Worm (Caenorhabditis elegans): Measurements from ENCODE around the gene F46H5.11.

ce11 chrX:7233127-7234073, 38.5 kb downstream of the F46H5.11 start:
- TF ChIP-seq nhr-90 (tag; optimal IDR thresholded peaks at IDR 0.05) (no peak), snpc-4 (GFP tag; optimal IDR thresholded peaks at IDR 0.05) (no peak), snpc-4 (tag; optimal IDR thresholded peaks at IDR 0.05) (no peak), pbrm-1 (GFP tag; IDR thresholded peaks at IDR 0.05) (no peak), lir-1 (GFP tag; conservative IDR thresholded peaks at IDR 0.05) (no peak), dpl-1 (GFP tag; optimal IDR thresholded peaks at IDR 0.05) (no peak), sea-2 (GFP tag; IDR thresholded peaks at IDR 0.05) (no peak), snpc-3.4 (tag; optimal IDR thresholded peaks at IDR 0.05) (no peak), B0019.2 (GFP tag; conservative IDR thresholded peaks at IDR 0.05) (no peak), mes-4 (tag; optimal IDR thresholded peaks at IDR 0.05) (no peak)
